Fruit fly (Drosophila melanogaster): Measurements from ENCODE around the gene CG13901.
A peak's percentile ranks its signal among the peaks of the same experiment; 100 is the strongest.

Gene CG13901

dm6 chr3L:821951-822350 lies 15.7 kb downstream of the CG13901 start (continued):
- TF ChIP-seq otp (GFP tag; IDR thresholded peaks at IDR 0.05) (peak; percentile 63; the same call in 2 of the 3 replicates), trem (tag; optimal IDR thresholded peaks at IDR 0.05) (peak; percentile 73), HHEX (GFP tag; optimal IDR thresholded peaks at IDR 0.05) (peak; percentile 76), NFAT (GFP tag; IDR thresholded peaks at IDR 0.05) (no peak), CG6683 (GFP tag; optimal IDR thresholded peaks at IDR 0.05) (peak; percentile 44), CG33557 (GFP tag; optimal IDR thresholded peaks at IDR 0.05) (no peak), CG4360 (GFP tag; IDR thresholded peaks at IDR 0.05) (peak; percentile 58), Dbx (GFP tag; IDR thresholded peaks at IDR 0.05) (no peak), CG8359 (GFP tag; optimal IDR thresholded peaks at IDR 0.05; ENCODE audit: borderline replicate concordance) (peak; percentile 50), lbe (GFP tag; optimal IDR thresholded peaks at IDR 0.05) (peak; percentile 41), CG3281 (GFP tag; optimal IDR thresholded peaks at IDR 0.05) (peak; percentile 68), Dad (GFP tag; optimal IDR thresholded peaks at IDR 0.05) (peak; percentile 18), CG13894 (tag; optimal IDR thresholded peaks at IDR 0.05) (no peak), knrl (GFP tag; IDR thresholded peaks at IDR 0.05; ENCODE audit: partially characterized antibody) (no peak), CG3163 (GFP tag; optimal IDR thresholded peaks at IDR 0.05) (no peak), lola (GFP tag; optimal IDR thresholded peaks at IDR 0.05) (peak in 1 of 3 experiments; percentile 55), CG2889 (GFP tag; IDR thresholded peaks at IDR 0.05) (no peak), ssp (GFP tag; IDR thresholded peaks at IDR 0.05) (peak; percentile 56), sna (GFP tag; IDR thresholded peaks at IDR 0.05; ENCODE audit: partially characterized antibody) (no peak), CG12769 (tag; optimal IDR thresholded peaks at IDR 0.05) (peak; percentile 75), insv (GFP tag; optimal IDR thresholded peaks at IDR 0.05) (no peak), lmd (GFP tag; IDR thresholded peaks at IDR 0.05) (peak; percentile 79), jumu (GFP tag; optimal IDR thresholded peaks at IDR 0.05) (peak; percentile 32), CG14441 (GFP tag; IDR thresholded peaks at IDR 0.05) (peak; percentile 63), CG3838 (GFP tag; optimal IDR thresholded peaks at IDR 0.05) (no peak), CG17802 (tag; optimal IDR thresholded peaks at IDR 0.05) (peak; percentile 35), pho (GFP tag; optimal IDR thresholded peaks at IDR 0.05) (no peak), HLHmδ (GFP tag; optimal IDR thresholded peaks at IDR 0.05) (peak; percentile 21), cas (GFP tag; IDR thresholded peaks at IDR 0.05) (no peak), fd64A (GFP tag; optimal IDR thresholded peaks at IDR 0.05) (peak; percentile 49), Vsx1 (GFP tag; optimal IDR thresholded peaks at IDR 0.05) (peak; percentile 60), Sox102F (GFP tag; optimal IDR thresholded peaks at IDR 0.05) (peak; percentile 77), crol (GFP tag; IDR thresholded peaks at IDR 0.05) (0 out of 2 replicates have a peak, but pooled peaks have one; percentile 16), mirr (GFP tag; optimal IDR thresholded peaks at IDR 0.05) (no peak), CG17186 (GFP tag; optimal IDR thresholded peaks at IDR 0.05) (peak; percentile 41), gfzf (GFP tag; optimal IDR thresholded peaks at IDR 0.05) (no peak), sob (GFP tag; IDR thresholded peaks at IDR 0.05) (peak; percentile 79), CG11085 (GFP tag; IDR thresholded peaks at IDR 0.05) (no peak), Dll (GFP tag; IDR thresholded peaks at IDR 0.05; ENCODE audit: partially characterized antibody) (no peak), slou (GFP tag; optimal IDR thresholded peaks at IDR 0.05) (no peak), Nf-YA (GFP tag; IDR thresholded peaks at IDR 0.05) (peak; percentile 74), zen (tag; optimal IDR thresholded peaks at IDR 0.05) (peak; percentile 66), stwl (tag; optimal IDR thresholded peaks at IDR 0.05) (no peak), Side (GFP tag; optimal IDR thresholded peaks at IDR 0.05) (no peak), CG11456 (GFP tag; IDR thresholded peaks at IDR 0.05) (peak; percentile 60; the same call in 1 of the 3 replicates), en (GFP tag; optimal IDR thresholded peaks at IDR 0.05) (peak; percentile 27), CG10565 (GFP tag; optimal IDR thresholded peaks at IDR 0.05) (no peak), CkIIα-i1 (GFP tag; IDR thresholded peaks at IDR 0.05) (no peak), her (GFP tag; optimal IDR thresholded peaks at IDR 0.05) (no peak), lilli (GFP tag; optimal IDR thresholded peaks at IDR 0.05) (peak; percentile 55), CG9437 (GFP tag; optimal IDR thresholded peaks at IDR 0.05) (peak; percentile 32)

Measured in whole organism, embryonic.